Fruit fly (Drosophila melanogaster) ovary, adult (tissue): ENCODE results near the gene Naa80.

ENCODE experiments used
- CG17801 ChIP-seq: fragments of 200-800 bp; optimal IDR thresholded peaks from 2 replicates; lab custom pipeline; 2019; ENCODE audit warnings: missing biosample characterization, mild to moderate bottlenecking, missing genetic modification characterization, moderate library complexity; ENCODE audit not compliant: partially characterized antibody

Naa80 gene

DNA sequence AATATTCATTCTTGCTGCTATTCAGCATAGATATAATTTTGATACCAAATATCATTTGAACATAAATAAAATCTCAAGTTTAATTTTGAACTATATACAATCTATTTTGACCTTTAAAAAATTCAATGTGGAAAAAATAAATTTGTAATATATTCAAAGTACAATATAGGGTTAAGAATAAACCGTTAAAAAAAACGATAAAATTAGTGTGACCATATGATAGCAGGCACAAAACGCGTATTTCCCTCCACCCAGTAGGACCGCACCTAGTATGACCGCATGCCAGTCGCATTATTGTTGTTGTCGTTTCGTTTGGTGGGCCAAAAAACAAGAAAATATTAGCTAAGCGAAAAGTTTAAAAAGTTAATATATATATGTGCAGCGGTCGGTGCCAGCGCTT lies 25.4 kb downstream of the Naa80 start, which contains the start of gene CG8516:
Gene CG8516, plus strand, starts transcription at position 278 of the 400 bp plus-strand sequence.
- peak; percentile 51 for TF ChIP-seq CG17801 (GFP tag; lab: Kevin White, UChicago)

DNA sequence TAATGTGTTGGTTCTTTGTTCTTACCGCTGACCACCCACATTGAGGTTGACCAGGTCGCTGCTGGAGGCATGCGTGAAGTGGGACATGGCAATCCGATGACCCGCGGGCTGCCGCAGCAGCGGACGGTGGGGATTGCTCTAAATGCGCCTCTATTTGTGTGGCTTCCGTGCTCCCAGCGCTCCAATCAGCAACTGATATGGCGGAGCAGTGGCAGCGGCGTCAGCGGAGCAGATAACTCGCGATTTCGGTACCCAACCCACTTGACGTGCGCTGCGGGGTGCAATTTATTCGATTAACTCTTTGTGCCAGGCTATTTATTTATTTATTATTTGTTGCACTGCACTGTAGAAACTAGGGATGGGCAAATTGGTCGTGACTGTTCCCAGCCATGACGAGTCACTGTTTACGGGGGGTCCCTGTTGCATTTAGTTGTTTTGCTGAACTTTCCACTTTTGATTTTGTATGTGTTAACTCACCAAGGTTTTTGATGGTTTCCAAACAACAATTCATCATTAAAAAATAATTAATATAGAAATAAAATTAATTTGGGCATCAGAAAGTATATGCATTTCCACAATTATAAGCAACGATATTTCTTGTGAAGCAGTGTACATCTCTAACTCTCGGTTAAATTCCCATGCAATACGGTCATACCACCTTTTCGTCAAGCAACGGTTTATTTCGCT lies 33.2 kb downstream of the Naa80 start, which contains the start of the genes CG9467 and CG8526:
Gene CG9467, minus strand, starts transcription at position 383 of the 687 bp plus-strand sequence.
Gene CG8526, plus strand, starts transcription at position 637 of the 687 bp plus-strand sequence.
- TF ChIP-seq CG17801 (GFP tag; lab: Kevin White, UChicago), result peak; percentile 8

DNA sequence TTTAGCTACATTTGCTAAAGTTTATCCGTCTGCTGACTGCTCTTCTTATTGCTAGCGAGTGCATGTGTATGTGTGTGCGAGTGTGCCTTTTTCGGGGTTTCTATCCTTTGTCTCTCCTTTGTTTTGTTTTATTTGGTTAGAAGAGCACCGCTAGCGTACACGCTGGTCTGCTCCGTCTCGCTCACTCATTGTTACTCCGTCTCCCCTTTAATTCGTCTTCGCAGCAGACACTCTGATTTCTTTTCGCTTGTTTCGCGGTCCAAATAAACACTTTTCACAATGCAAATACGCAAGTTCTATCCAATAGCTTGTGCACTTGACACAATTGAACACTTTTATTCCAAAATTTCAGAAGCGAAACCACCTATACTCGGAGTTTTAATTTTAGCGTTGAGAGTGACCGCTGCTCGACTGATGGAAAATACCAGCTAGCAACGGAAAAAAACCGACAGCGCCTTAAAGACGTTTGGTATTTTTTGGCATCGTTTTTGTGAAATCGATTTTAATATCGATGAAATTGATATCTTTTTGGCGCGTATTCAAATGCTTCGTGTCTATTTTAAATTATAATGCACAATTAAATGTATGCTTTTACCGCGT lies 41.4 kb downstream of the Naa80 start, which contains the start of gene FBXO11:
Gene FBXO11, minus strand, starts transcription at position 423 of the 600 bp plus-strand sequence.
- TF ChIP-seq CG17801 (GFP tag; lab: Kevin White, UChicago), result peak; percentile 71

DNA sequence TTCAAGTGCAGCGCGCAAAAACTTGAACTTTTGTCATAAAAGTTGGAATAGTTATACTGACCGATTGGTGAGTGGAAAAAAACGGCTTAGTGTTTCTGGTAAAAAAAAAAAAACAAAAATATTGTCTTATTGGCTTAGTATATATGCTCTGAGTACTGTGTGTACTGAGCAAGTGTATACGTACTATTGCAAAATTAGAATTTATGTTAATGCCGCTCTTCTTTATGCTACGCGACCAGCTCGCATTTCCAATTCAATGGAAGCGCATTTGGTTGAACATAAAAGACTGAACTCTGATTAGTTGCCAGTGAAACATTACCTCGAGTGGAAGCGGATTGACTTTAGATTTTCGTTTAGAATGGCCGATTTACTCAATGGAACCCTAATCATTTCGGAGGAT lies 44.8 kb downstream of the Naa80 start, which contains the start of gene CG8534:
Gene CG8534, plus strand, starts transcription at position 301 of the 400 bp plus-strand sequence.
- TF ChIP-seq CG17801 (GFP tag; lab: Kevin White, UChicago), result no peak

DNA sequence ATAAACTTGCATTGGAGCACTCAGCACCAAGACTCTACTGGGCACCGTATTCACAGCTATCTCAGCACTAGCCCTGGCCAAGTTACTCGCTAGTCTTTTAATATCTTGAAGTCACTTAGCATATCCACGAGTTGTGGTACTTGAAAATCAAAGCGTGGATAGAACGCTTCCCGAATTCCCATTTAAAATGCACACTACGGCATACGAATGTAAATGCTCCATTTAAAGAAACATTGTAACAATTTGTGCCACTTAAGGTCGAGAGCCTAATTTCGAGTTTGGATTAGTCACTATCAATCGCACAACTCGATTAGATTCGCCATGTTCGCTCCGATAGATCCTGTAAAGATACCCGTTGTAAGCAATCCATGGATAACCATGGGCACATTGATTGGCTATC lies 46.2 kb downstream of the Naa80 start, which contains the start of gene eloF:
Gene eloF, plus strand, starts transcription at position 301 of the 400 bp plus-strand sequence.
- no peak for TF ChIP-seq CG17801 (GFP tag; lab: Kevin White, UChicago)

DNA sequence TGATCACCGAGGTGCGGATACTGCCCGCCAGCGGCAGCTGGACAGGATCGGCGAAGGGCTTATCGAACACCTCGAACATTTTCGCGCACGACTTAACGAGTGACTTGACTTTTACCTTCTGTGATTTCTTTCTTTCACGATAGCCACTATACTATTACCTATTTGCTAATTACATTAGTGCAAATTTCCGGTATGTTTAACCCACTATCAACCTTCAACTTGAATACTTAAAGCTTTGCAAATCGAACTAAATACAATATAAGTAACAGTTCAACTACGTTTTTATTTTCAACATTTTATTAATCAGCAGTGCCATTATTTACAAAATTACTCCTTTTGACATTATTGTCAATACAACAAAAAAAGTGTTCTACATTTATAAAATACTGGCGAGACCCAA lies 49.2 kb downstream of the Naa80 start, which contains the start of gene CG16904:
Gene CG16904, minus strand, starts transcription at position 101 of the 400 bp plus-strand sequence.
- TF ChIP-seq CG17801 (GFP tag; lab: Kevin White, UChicago), result no peak

DNA sequence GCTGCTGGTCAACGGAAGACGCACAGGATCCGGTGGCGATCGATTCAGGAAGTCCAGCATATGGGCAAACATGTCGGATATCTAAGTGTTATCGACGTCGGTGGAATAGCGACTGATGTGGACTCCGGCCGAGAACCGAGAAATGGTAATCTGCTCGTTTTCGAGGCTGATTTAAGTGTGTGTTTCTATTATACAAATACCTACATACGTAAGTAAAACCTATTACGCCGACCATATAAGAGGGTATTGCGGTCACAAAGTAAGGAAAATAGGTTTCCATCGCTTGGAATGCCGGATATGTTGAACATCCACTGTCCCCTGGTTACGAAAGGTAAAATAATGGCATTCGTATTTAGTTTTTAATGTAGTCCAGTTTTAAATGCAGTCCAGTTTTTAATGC lies 50.7 kb downstream of the Naa80 start, which contains the start of gene CG9459:
Gene CG9459, minus strand, starts transcription at position 101 of the 400 bp plus-strand sequence.
- TF ChIP-seq CG17801 (GFP tag; lab: Kevin White, UChicago), result no peak
